Fruit fly (Drosophila melanogaster) whole organism, prepupa: ENCODE data around the gene Or33a.

Experiments
- Blimp-1 ChIP-seq: fragments of 200-800 bp; sonication (Bioruptor generic); optimal IDR thresholded peaks from 3 replicates; lab custom pipeline; 2017; ENCODE audit warnings: missing biosample characterization, missing genetic modification characterization, mild to moderate bottlenecking, moderate library complexity, missing genetic modification reagents
- CG10631 ChIP-seq: fragments of 200-800 bp; sonication (Bioruptor generic); optimal IDR thresholded peaks from 2 replicates; lab custom pipeline; 2016; ENCODE audit warnings: missing biosample characterization, missing genetic modification characterization
- CG11294 ChIP-seq: fragments of 200-800 bp; sonication (Bioruptor generic); IDR thresholded peaks from 2 replicates; pipeline ENCODE4 v1.3.6; 2022; ENCODE audit warnings: missing biosample characterization, missing genetic modification characterization
- CG11762 ChIP-seq: fragments of 200-800 bp; sonication (Bioruptor generic); optimal IDR thresholded peaks from 3 replicates; lab custom pipeline; 2016; ENCODE audit warnings: missing biosample characterization, missing genetic modification characterization; ENCODE audit not compliant: insufficient read depth
- CG11902 ChIP-seq: fragments of 200-800 bp; sonication (Bioruptor generic); optimal IDR thresholded peaks from 3 replicates; lab custom pipeline; 2016; ENCODE audit warnings: missing biosample characterization, missing genetic modification characterization
- CG15336 ChIP-seq: fragments of 200-800 bp; sonication (Bioruptor generic); IDR thresholded peaks from 2 replicates; pipeline ENCODE4 v1.3.6; 2022; ENCODE audit warnings: missing biosample characterization, missing genetic modification characterization
- CG1621 ChIP-seq: fragments of 200-800 bp; sonication (Bioruptor generic); optimal IDR thresholded peaks from 3 replicates; lab custom pipeline; 2018; ENCODE audit warnings: missing biosample characterization, mild to moderate bottlenecking, missing genetic modification characterization
- CG16779 ChIP-seq: fragments of 200-800 bp; sonication (Bioruptor generic); optimal IDR thresholded peaks from 3 replicates; lab custom pipeline; 2017; ENCODE audit warnings: missing biosample characterization, mild to moderate bottlenecking, missing genetic modification characterization
- CG31627 ChIP-seq: fragments of 200-800 bp; sonication (Bioruptor generic); optimal IDR thresholded peaks from 3 replicates; lab custom pipeline; 2016; ENCODE audit warnings: missing biosample characterization, missing genetic modification characterization
- CG32006 ChIP-seq: fragments of 200-800 bp; sonication (Bioruptor generic); optimal IDR thresholded peaks from 3 replicates; lab custom pipeline; 2017; ENCODE audit warnings: missing biosample characterization, mild to moderate bottlenecking, missing genetic modification characterization
- CG34406 ChIP-seq: fragments of 200-800 bp; sonication (Bioruptor generic); optimal IDR thresholded peaks from 3 replicates; lab custom pipeline; 2016; ENCODE audit warnings: missing biosample characterization, missing genetic modification characterization
- CG3919 ChIP-seq: fragments of 200-800 bp; sonication (Bioruptor generic); optimal IDR thresholded peaks from 3 replicates; lab custom pipeline; 2016; ENCODE audit warnings: missing biosample characterization, missing genetic modification characterization
- CG4318 ChIP-seq: fragments of 200-800 bp; sonication (Bioruptor generic); optimal IDR thresholded peaks from 3 replicates; lab custom pipeline; 2017; ENCODE audit warnings: missing biosample characterization, mild to moderate bottlenecking, missing genetic modification characterization
- CG6163 ChIP-seq: fragments of 200-800 bp; sonication (Bioruptor generic); IDR thresholded peaks from 3 replicates; pipeline ENCODE4 v1.3.6; 2022; ENCODE audit warnings: missing biosample characterization, missing genetic modification characterization
- CG6808 ChIP-seq: fragments of 200-800 bp; sonication (Bioruptor generic); optimal IDR thresholded peaks from 3 replicates; lab custom pipeline; 2017; ENCODE audit warnings: missing biosample characterization, missing genetic modification characterization, mild to moderate bottlenecking, moderate library complexity, missing genetic modification reagents
- CG6854 ChIP-seq: fragments of 200-800 bp; sonication (Bioruptor generic); optimal IDR thresholded peaks from 2 replicates; lab custom pipeline; 2017; ENCODE audit warnings: missing biosample characterization, mild to moderate bottlenecking, missing genetic modification characterization
- CG7368 ChIP-seq: fragments of 200-800 bp; sonication (Bioruptor generic); optimal IDR thresholded peaks from 3 replicates; lab custom pipeline; 2016; ENCODE audit warnings: missing biosample characterization, missing genetic modification characterization
- CG8119 ChIP-seq: fragments of 200-800 bp; sonication (Bioruptor generic); IDR thresholded peaks from 3 replicates; pipeline ENCODE4 v1.3.6; 2022; ENCODE audit warnings: missing biosample characterization, missing genetic modification characterization
- CG8319 ChIP-seq: fragments of 200-800 bp; sonication (Bioruptor generic); optimal IDR thresholded peaks from 3 replicates; lab custom pipeline; 2016; ENCODE audit warnings: missing biosample characterization, missing genetic modification characterization
- CG8632 ChIP-seq: fragments of 200-800 bp; sonication (Bioruptor generic); optimal IDR thresholded peaks from 3 replicates; lab custom pipeline; 2016; ENCODE audit warnings: missing biosample characterization, missing genetic modification characterization
- CG9139 ChIP-seq: fragments of 200-800 bp; sonication (Bioruptor generic); optimal IDR thresholded peaks from 3 replicates; lab custom pipeline; 2017; ENCODE audit warnings: missing biosample characterization, mild to moderate bottlenecking, missing genetic modification characterization
- Eip93F ChIP-seq: fragments of 200-800 bp; sonication (Bioruptor generic); optimal IDR thresholded peaks from 2 replicates; lab custom pipeline; 2016; ENCODE audit warnings: missing biosample characterization, mild to moderate bottlenecking, missing genetic modification characterization
- Ets96B ChIP-seq: fragments of 200-800 bp; optimal IDR thresholded peaks from 2 replicates; lab custom pipeline; 2019; ENCODE audit warnings: missing biosample characterization, mild to moderate bottlenecking, missing genetic modification characterization, moderate library complexity
- Gug ChIP-seq: fragments of 200-800 bp; sonication (Bioruptor generic); IDR thresholded peaks from 2 replicates; pipeline ENCODE4 v1.3.6; 2022; ENCODE audit warnings: missing biosample characterization, missing genetic modification characterization
- Hr39 ChIP-seq: fragments of 200-800 bp; sonication (Bioruptor generic); optimal IDR thresholded peaks from 2 replicates; lab custom pipeline; 2016; ENCODE audit warnings: missing biosample characterization, missing genetic modification characterization
- Hr4 ChIP-seq: fragments of 200-800 bp; sonication (Bioruptor generic); optimal IDR thresholded peaks from 3 replicates; lab custom pipeline; 2016; ENCODE audit warnings: missing biosample characterization, missing genetic modification characterization
- Lpt ChIP-seq: fragments of 200-800 bp; sonication (Bioruptor generic); optimal IDR thresholded peaks from 3 replicates; lab custom pipeline; 2016; ENCODE audit warnings: missing biosample characterization, missing genetic modification characterization
- Met ChIP-seq: fragments of 200-800 bp; sonication (Bioruptor generic); optimal IDR thresholded peaks from 3 replicates; lab custom pipeline; 2016; ENCODE audit warnings: missing biosample characterization, missing genetic modification characterization
- Smox ChIP-seq: fragments of 200-800 bp; sonication (Bioruptor generic); optimal IDR thresholded peaks from 3 replicates; lab custom pipeline; 2016; ENCODE audit warnings: missing biosample characterization, missing genetic modification characterization
- Sox102F ChIP-seq: fragments of 200-800 bp; sonication (Bioruptor generic); optimal IDR thresholded peaks from 2 replicates; lab custom pipeline; 2016; ENCODE audit warnings: missing biosample characterization, mild to moderate bottlenecking, missing genetic modification characterization
- Sox15 ChIP-seq: fragments of 200-800 bp; sonication (Bioruptor generic); optimal IDR thresholded peaks from 3 replicates; lab custom pipeline; 2016; ENCODE audit warnings: missing biosample characterization, missing genetic modification characterization
- achi ChIP-seq: fragments of 200-800 bp; sonication (Bioruptor generic); optimal IDR thresholded peaks from 3 replicates; lab custom pipeline; 2016; ENCODE audit warnings: missing biosample characterization, missing genetic modification characterization
- dsx ChIP-seq: fragments of 200-800 bp; optimal IDR thresholded peaks from 3 replicates; lab custom pipeline; 2019; ENCODE audit warnings: missing biosample characterization, mild to moderate bottlenecking, missing genetic modification characterization, moderate library complexity; ENCODE audit not compliant: poor library complexity, severe bottlenecking
- eg ChIP-seq: fragments of 200-800 bp; sonication (Bioruptor generic); IDR thresholded peaks from 3 replicates; pipeline ENCODE4 v1.3.6; 2022; ENCODE audit warnings: missing biosample characterization, missing genetic modification characterization
- esn ChIP-seq: fragments of 200-800 bp; sonication (Bioruptor generic); optimal IDR thresholded peaks from 2 replicates; lab custom pipeline; 2016; ENCODE audit warnings: missing biosample characterization, mild to moderate bottlenecking, missing genetic modification characterization, moderate library complexity
- fd85E ChIP-seq: fragments of 200-800 bp; sonication (Bioruptor generic); optimal IDR thresholded peaks from 3 replicates; lab custom pipeline; 2016; ENCODE audit warnings: missing biosample characterization, missing genetic modification characterization
- pdm3 ChIP-seq: fragments of 200-800 bp; sonication (Bioruptor generic); optimal IDR thresholded peaks from 3 replicates; lab custom pipeline; 2016; ENCODE audit warnings: missing biosample characterization, missing genetic modification characterization
- salr ChIP-seq, 2 experiments: fragments of 200-800 bp; sonication (Bioruptor generic); optimal IDR thresholded peaks; 3 replicates each; lab custom pipeline; 2016 to 2018; ENCODE audit warnings: missing biosample characterization in 2 of 2, missing genetic modification characterization in 2 of 2, mild to moderate bottlenecking in 1 of 2
- spab ChIP-seq: fragments of 200-800 bp; sonication (Bioruptor generic); optimal IDR thresholded peaks from 2 replicates; lab custom pipeline; 2017; ENCODE audit warnings: missing biosample characterization, mild to moderate bottlenecking, missing genetic modification characterization, missing genetic modification reagents
- svp ChIP-seq: fragments of 200-800 bp; sonication (Bioruptor generic); peaks from one replicate; lab custom pipeline; 2016; ENCODE audit warnings: missing biosample characterization, missing genetic modification characterization
- topi ChIP-seq: fragments of 200-800 bp; sonication (Bioruptor generic); optimal IDR thresholded peaks from 3 replicates; lab custom pipeline; 2016; ENCODE audit warnings: missing biosample characterization, missing genetic modification characterization
- vri ChIP-seq: fragments of 200-800 bp; sonication (Bioruptor generic); optimal IDR thresholded peaks from 3 replicates; lab custom pipeline; 2016; ENCODE audit warnings: missing biosample characterization, mild to moderate bottlenecking, missing genetic modification characterization

Gene Or33a

DNA sequence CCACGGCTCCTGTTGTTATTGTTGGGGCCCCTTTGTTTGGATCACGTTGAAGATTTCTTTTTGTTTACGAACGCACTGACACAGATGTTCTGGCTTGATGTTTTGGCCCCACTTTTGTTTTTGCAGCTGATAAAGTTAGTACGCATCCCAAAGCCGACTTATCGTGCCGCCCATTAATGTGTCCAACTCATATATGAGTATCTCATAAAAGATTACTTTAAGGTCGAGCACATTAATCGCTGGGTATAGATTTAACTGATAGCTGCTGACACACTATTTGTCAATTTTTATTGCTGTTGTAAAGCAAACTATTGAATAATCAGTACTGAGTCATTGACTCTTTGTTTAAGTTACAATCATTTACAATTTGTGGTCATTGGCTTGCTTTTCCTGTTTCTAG is 8.5 kb downstream of the Or33a start:
- no peak for TF ChIP-seq CG6854 (GFP tag; lab: Kevin White, UChicago)
- TF ChIP-seq spab (GFP tag; lab: Kevin White, UChicago), result no peak
- no peak for TF ChIP-seq CG1621 (tag; lab: Kevin White, UChicago)
- TF ChIP-seq eg, result no peak
- no peak for TF ChIP-seq dsx
- no peak for TF ChIP-seq Sox15
- no peak for TF ChIP-seq achi (GFP tag; lab: Kevin White, UChicago)
- TF ChIP-seq CG8632, result no peak
- no peak for TF ChIP-seq CG7368 (GFP tag; lab: Kevin White, UChicago)
- no peak for TF ChIP-seq CG10631 (GFP tag; lab: Kevin White, UChicago)

dm6 chr2L:11943829-11944228 is 9.5 kb downstream of the Or33a start, which contains the start of gene Crys:
Gene Crys, plus strand, starts transcription at chr2L:11944129.
- no peak for TF ChIP-seq Sox102F (GFP tag; lab: Kevin White, UChicago)
- TF ChIP-seq CG32006 (GFP tag; lab: Kevin White, UChicago), result no peak
- TF ChIP-seq CG3919 (GFP tag; lab: Kevin White, UChicago), result no peak
- no peak for TF ChIP-seq CG11294 (GFP tag; lab: Robert Waterston, UW)
- no peak for TF ChIP-seq CG31627 (GFP tag; lab: Kevin White, UChicago)
- no peak for TF ChIP-seq topi (GFP tag; lab: Kevin White, UChicago)

- TF ChIP-seq Met (GFP tag; lab: Kevin White, UChicago) (no peak), Sox15 (no peak), achi (GFP tag; lab: Kevin White, UChicago) (no peak), Smox (no peak), Ets96B (tag; lab: Kevin White, UChicago) (no peak), fd85E (no peak), vri (GFP tag; lab: Kevin White, UChicago) (no peak), Hr4 (GFP tag; lab: Kevin White, UChicago) (no peak), Hr39 (GFP tag; lab: Kevin White, UChicago) (no peak)
These were observed 13.3 kb downstream of the Or33a start, which contains the start of gene CG16964 for dm6 chr2L:11947641-11948040. Gene CG16964, plus strand, starts transcription at chr2L:11947941.

dm6 chr2L:11948479-11948878 is 14.2 kb downstream of the Or33a start:
- TF ChIP-seq Lpt (GFP tag; lab: Kevin White, UChicago) (no peak), CG4318 (GFP tag; lab: Kevin White, UChicago) (no peak), CG3919 (GFP tag; lab: Kevin White, UChicago) (no peak), spab (GFP tag; lab: Kevin White, UChicago) (no peak), CG11762 (GFP tag; lab: Kevin White, UChicago) (no peak), CG9139 (GFP tag; lab: Kevin White, UChicago) (no peak), CG6163 (GFP tag; lab: Robert Waterston, UW) (no peak), Gug (GFP tag; lab: Robert Waterston, UW) (no peak), Smox (no peak), CG16779 (tag; lab: Kevin White, UChicago) (no peak), Hr39 (GFP tag; lab: Kevin White, UChicago) (no peak), CG1621 (tag; lab: Kevin White, UChicago) (no peak), Hr4 (GFP tag; lab: Kevin White, UChicago) (no peak), CG8319 (no peak), CG32006 (GFP tag; lab: Kevin White, UChicago) (no peak), Ets96B (tag; lab: Kevin White, UChicago) (no peak), svp (GFP tag; lab: Kevin White, UChicago) (no peak), Eip93F (GFP tag; lab: Kevin White, UChicago) (no peak)
- TF ChIP-seq, all 60 proteins: peak for 0

DNA sequence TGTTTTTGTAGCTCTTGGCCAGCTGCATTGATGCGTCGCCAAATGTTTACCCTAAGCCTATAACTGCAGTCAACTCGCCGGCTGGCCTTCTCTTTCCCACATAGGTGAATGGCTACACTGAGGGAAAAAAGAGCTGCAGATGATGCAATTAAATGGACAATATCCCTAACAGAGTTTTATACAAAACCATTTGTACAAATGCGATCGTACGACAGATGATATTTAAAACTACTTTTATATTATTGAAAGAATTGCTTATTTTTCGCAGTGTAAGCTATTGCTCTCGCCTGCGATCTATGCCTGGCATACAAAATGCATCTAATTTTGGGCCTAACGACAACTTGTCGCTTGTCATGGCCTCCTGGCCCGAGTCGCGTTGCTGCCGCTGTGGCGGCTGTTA is 15.6 kb downstream of the Or33a start:
- TF ChIP-seq esn (GFP tag; lab: Kevin White, UChicago) (no peak), CG6163 (GFP tag; lab: Robert Waterston, UW) (peak; percentile 95), CG34406 (GFP tag; lab: Kevin White, UChicago) (peak; percentile 50), Blimp-1 (no peak), CG3919 (GFP tag; lab: Kevin White, UChicago) (peak; percentile 67), CG15336 (GFP tag; lab: Robert Waterston, UW) (peak; percentile 95), CG11762 (GFP tag; lab: Kevin White, UChicago) (peak; percentile 52), pdm3 (peak; percentile 82), Lpt (GFP tag; lab: Kevin White, UChicago) (peak; percentile 84), spab (GFP tag; lab: Kevin White, UChicago) (peak; percentile 5), salr (GFP tag; optimal IDR thresholded peaks at IDR 0.05; lab: Kevin White, UChicago) (peak; percentile 39 to 78), CG8119 (GFP tag; lab: Robert Waterston, UW) (peak; percentile 96), Gug (GFP tag; lab: Robert Waterston, UW) (peak; percentile 89), CG4318 (GFP tag; lab: Kevin White, UChicago) (peak; percentile 90), dsx (peak; percentile 7), CG10631 (GFP tag; lab: Kevin White, UChicago) (peak; percentile 80), CG11902 (GFP tag; lab: Kevin White, UChicago) (no peak), achi (GFP tag; lab: Kevin White, UChicago) (peak; percentile 78), CG6808 (peak; percentile 27)
